Fruit fly (Drosophila melanogaster): ENCODE results near the gene Vsx1.

DNA sequence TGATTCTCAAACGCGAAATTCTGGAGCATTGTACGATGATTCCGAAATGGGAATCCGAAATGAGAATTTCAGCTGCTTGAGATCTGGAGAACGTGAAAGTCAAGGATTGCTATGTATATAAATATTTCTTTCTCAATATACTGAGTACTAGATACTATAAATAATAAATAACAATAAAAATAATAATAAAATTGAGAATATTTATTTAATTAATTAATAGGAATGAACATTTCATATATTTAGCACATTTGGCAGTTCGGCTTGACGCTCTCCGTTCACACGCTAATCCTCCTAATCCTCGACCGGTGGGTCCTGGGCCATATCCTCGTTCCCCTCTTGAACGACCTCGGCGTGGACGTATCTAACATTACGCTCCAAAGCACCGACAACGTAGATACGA, 20.3 kb downstream of the Vsx1 start, which contains the start of gene CG34435:
- TF ChIP-seq usp (GFP tag; optimal IDR thresholded peaks at IDR 0.05) (no peak), pan (optimal IDR thresholded peaks at IDR 0.05) (no peak), psq (optimal IDR thresholded peaks at IDR 0.05) (no peak), Dll (optimal IDR thresholded peaks at IDR 0.05) (no peak), CG8478 (optimal IDR thresholded peaks at IDR 0.05) (no peak), EcR (GFP tag; optimal IDR thresholded peaks at IDR 0.05) (no peak)

Measured in whole organism.